Fruit fly (Drosophila melanogaster) whole organism, adult: ENCODE data around the gene S-Lap3.

Experiments used
- CG11617 ChIP-seq: fragments of 200-800 bp; sonication (Bioruptor generic); optimal IDR thresholded peaks from 2 replicates; lab custom pipeline; 2017; ENCODE audit warnings: mild to moderate bottlenecking, missing biosample characterization, missing genetic modification reagents, missing genetic modification characterization
- CG12768 ChIP-seq: fragments of 200-800 bp; sonication (Bioruptor generic); optimal IDR thresholded peaks from 2 replicates; lab custom pipeline; 2017; ENCODE audit warnings: missing biosample characterization, missing genetic modification characterization, mild to moderate bottlenecking, moderate library complexity, missing genetic modification reagents
- CG14711 ChIP-seq: fragments of 200-800 bp; sonication (Bioruptor generic); optimal IDR thresholded peaks from 2 replicates; lab custom pipeline; 2018; ENCODE audit warnings: missing biosample characterization, mild to moderate bottlenecking, missing genetic modification characterization, moderate library complexity
- CG1620 ChIP-seq: fragments of 200-800 bp; sonication (Bioruptor generic); optimal IDR thresholded peaks from 2 replicates; lab custom pipeline; 2016; ENCODE audit warnings: missing biosample characterization, missing genetic modification characterization
- CG33017 ChIP-seq: fragments of 200-800 bp; sonication (Bioruptor generic); optimal IDR thresholded peaks from 2 replicates; lab custom pipeline; 2018; ENCODE audit warnings: missing biosample characterization, mild to moderate bottlenecking, missing genetic modification characterization, moderate library complexity
- CG5204 ChIP-seq: fragments of 200-800 bp; sonication (Bioruptor generic); optimal IDR thresholded peaks from 2 replicates; lab custom pipeline; 2016; ENCODE audit warnings: missing biosample characterization, missing genetic modification characterization
- CG7045 ChIP-seq: fragments of 200-800 bp; sonication (Bioruptor generic); optimal IDR thresholded peaks from 2 replicates; lab custom pipeline; 2017; ENCODE audit warnings: missing biosample characterization, mild to moderate bottlenecking, missing genetic modification characterization
- CG7101 ChIP-seq: fragments of 200-800 bp; sonication (Bioruptor generic); optimal IDR thresholded peaks from 2 replicates; lab custom pipeline; 2018; ENCODE audit warnings: missing biosample characterization, mild to moderate bottlenecking, missing genetic modification characterization, moderate library complexity
- Clk ChIP-seq: fragments of 200-800 bp; sonication (Bioruptor generic); optimal IDR thresholded peaks from 2 replicates; lab custom pipeline; 2017; ENCODE audit warnings: missing biosample characterization, missing genetic modification characterization
- Crg-1 ChIP-seq: fragments of 200-800 bp; sonication (Bioruptor generic); optimal IDR thresholded peaks from 2 replicates; lab custom pipeline; 2016; ENCODE audit warnings: missing biosample characterization, missing genetic modification characterization
- Hr96 ChIP-seq: fragments of 200-800 bp; sonication (Bioruptor generic); optimal IDR thresholded peaks from 2 replicates; lab custom pipeline; 2016; ENCODE audit warnings: missing biosample characterization, missing genetic modification characterization
- Mnt ChIP-seq: fragments of 200-800 bp; sonication (Bioruptor generic); optimal IDR thresholded peaks from 2 replicates; lab custom pipeline; 2016; ENCODE audit warnings: missing biosample characterization, mild to moderate bottlenecking, missing genetic modification characterization
- bab1 ChIP-seq: fragments of 200-800 bp; sonication (Bioruptor generic); optimal IDR thresholded peaks from 3 replicates; lab custom pipeline; 2019; ENCODE audit warnings: missing biosample characterization, mild to moderate bottlenecking, missing genetic modification characterization, moderate library complexity
- cic ChIP-seq: fragments of 200-800 bp; sonication (Bioruptor generic); optimal IDR thresholded peaks from 2 replicates; lab custom pipeline; 2017; ENCODE audit warnings: missing biosample characterization, mild to moderate bottlenecking, missing genetic modification characterization, moderate library complexity
- cnc ChIP-seq, 2 experiments: fragments of >200 bp; optimal IDR thresholded peaks; 2 replicates each; lab custom pipeline; 2017
- kay ChIP-seq: fragments of 200-800 bp; sonication (Bioruptor generic); peaks from one replicate; lab custom pipeline; 2016; ENCODE audit warnings: missing biosample characterization, missing genetic modification characterization, borderline replicate concordance
- ovo ChIP-seq: fragments of 200-800 bp; sonication (Bioruptor generic); optimal IDR thresholded peaks from 2 replicates; lab custom pipeline; 2016; ENCODE audit warnings: missing biosample characterization, missing genetic modification characterization
- pad ChIP-seq: fragments of 200-800 bp; sonication (Bioruptor generic); optimal IDR thresholded peaks from 3 replicates; lab custom pipeline; 2017; ENCODE audit warnings: missing biosample characterization, missing genetic modification characterization, mild to moderate bottlenecking, moderate library complexity, missing genetic modification reagents
- tj ChIP-seq: fragments of 200-800 bp; sonication (Bioruptor generic); optimal IDR thresholded peaks from 3 replicates; lab custom pipeline; 2017; ENCODE audit warnings: missing biosample characterization, mild to moderate bottlenecking, missing genetic modification characterization, moderate library complexity
- toe ChIP-seq: fragments of 200-800 bp; sonication (Bioruptor generic); optimal IDR thresholded peaks from 2 replicates; lab custom pipeline; 2016; ENCODE audit warnings: missing biosample characterization, missing genetic modification characterization

The S-Lap3 gene

DNA sequence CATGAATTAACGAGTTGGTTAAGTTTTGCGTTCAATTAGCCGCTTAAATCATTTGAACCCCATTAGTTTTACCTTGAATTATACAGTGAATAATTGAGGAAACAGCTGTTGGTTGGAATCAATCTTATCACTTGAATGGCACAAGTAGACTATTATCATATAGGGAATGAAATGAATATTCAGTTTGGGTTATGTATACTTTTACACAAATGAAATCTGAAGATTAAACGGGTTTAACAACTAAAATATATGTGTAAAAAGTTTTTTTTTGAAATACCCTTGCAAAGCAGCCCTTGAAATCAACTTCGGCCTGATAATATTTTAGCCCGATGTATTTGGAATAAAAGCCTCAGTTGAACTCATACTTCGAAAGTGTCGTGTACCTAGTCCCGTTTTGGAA is 25.6 kb downstream of the S-Lap3 start, which contains the start of gene S-Lap4:
Gene S-Lap4, plus strand, starts transcription at position 301 of the 400 bp plus-strand sequence.
- TF ChIP-seq ovo (GFP tag; lab: Kevin White, UChicago) (no peak), CG12768 (no peak), Mnt (no peak), toe (no peak), bab1 (GFP tag; lab: Kevin White, UChicago) (no peak), CG5204 (GFP tag; lab: Kevin White, UChicago) (no peak), cic (GFP tag; lab: Kevin White, UChicago) (no peak), Clk (no peak), tj (GFP tag; lab: Kevin White, UChicago) (no peak), CG11617 (GFP tag; lab: Kevin White, UChicago) (no peak), CG7101 (tag; lab: Kevin White, UChicago) (no peak), CG1620 (GFP tag; lab: Kevin White, UChicago) (no peak), Crg-1 (GFP tag; lab: Kevin White, UChicago) (no peak), pad (GFP tag; lab: Kevin White, UChicago) (no peak), CG33017 (no peak)

DNA sequence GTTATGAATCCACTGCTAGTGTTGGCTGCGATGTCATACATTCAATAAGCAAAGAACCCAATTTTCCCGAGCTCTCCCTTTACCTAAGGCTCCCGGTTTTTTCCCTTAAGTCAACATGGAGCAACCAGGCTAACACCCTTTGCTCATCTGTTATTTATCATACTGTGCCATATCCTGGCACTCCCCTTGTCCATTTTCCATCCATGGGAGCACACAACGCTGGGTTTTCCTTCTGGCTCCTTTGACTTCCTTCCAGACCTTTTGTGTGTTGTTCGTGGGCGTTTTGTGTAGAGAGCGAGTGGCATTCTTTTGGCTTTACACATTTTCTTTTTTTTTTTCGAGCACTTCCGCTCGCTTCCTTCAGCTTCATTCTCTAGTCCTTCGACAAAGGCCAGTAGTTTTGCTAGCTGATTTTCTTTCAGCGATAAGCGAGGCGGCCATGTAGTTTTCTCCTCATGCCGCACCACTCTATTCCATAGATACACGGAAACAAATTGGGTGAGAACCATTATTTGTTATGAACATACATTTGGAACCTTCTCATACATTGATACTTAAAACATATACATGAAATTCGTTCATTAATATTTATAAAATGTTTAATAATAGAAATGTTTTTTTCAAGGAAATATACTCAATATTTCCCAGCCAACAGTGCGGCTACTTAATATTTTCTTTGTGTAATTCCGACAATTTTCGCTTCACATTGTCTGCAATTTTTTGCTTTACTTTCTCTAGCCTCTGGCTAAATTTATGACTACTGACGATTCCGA is 31.1 kb downstream of the S-Lap3 start:
- TF ChIP-seq CG1620 (GFP tag; lab: Kevin White, UChicago): no peak
- TF ChIP-seq CG12768: no peak
- TF ChIP-seq CG7045: no peak
- TF ChIP-seq CG7101 (tag; lab: Kevin White, UChicago): no peak
- TF ChIP-seq pad (GFP tag; lab: Kevin White, UChicago): no peak
- TF ChIP-seq kay (GFP tag; lab: Kevin White, UChicago): no peak
- no peak for TF ChIP-seq Clk
- no peak for TF ChIP-seq tj (GFP tag; lab: Kevin White, UChicago)

DNA sequence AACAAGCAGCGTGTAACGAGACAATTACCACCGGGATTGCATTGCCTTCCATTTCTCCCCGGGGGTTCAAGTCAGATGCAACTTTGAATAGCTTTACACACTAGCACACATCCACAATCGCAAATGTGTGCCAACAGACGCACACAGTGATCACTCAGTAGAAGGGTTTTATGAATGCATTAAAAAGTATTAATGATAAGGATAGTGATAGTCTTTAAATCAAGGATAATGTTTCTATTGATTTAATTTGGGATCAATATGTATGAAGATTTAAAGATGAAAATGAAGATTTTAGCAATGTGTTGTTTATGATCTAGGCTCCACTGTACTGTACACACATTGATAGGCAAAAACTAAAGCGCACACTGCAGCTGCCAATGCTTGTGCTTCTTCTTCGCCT is 39.6 kb downstream of the S-Lap3 start:
- TF ChIP-seq tj (GFP tag; lab: Kevin White, UChicago) (no peak), CG5204 (GFP tag; lab: Kevin White, UChicago) (peak; percentile 58), kay (GFP tag; lab: Kevin White, UChicago) (no peak), Hr96 (peak; percentile 20), CG12768 (peak; percentile 25), CG7045 (peak; percentile 60), CG33017 (peak; percentile 43), CG7101 (tag; lab: Kevin White, UChicago) (peak; percentile 9)

DNA sequence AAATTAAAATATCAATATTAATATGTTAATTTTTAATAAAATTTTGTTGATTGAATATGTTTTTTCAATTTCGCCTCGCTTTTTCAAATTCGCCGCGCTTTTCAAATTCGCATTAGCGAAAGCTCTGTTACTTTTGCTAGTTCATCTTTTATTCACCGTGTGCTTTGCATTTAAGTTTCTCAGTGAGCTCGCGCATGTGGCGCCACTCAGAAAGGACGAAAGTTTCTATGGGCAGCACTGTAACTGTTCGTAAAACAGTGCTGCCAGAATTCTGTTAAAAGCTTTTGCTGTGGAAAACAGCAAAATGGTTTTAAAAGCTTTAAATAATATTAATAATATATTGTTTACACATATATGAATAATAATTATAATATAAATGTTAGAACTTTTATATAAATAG is 43.0 kb downstream of the S-Lap3 start:
- TF ChIP-seq Mnt (no peak), CG5204 (GFP tag; lab: Kevin White, UChicago) (no peak), CG7101 (tag; lab: Kevin White, UChicago) (no peak), Crg-1 (GFP tag; lab: Kevin White, UChicago) (no peak), tj (GFP tag; lab: Kevin White, UChicago) (no peak), ovo (GFP tag; lab: Kevin White, UChicago) (no peak), cnc (optimal IDR thresholded peaks at IDR 0.05; lab: Kevin White, UChicago) (no peak), kay (GFP tag; lab: Kevin White, UChicago) (no peak), cic (GFP tag; lab: Kevin White, UChicago) (no peak), bab1 (GFP tag; lab: Kevin White, UChicago) (no peak), CG12768 (no peak), CG11617 (GFP tag; lab: Kevin White, UChicago) (no peak), toe (no peak), CG33017 (no peak), Hr96 (no peak), pad (GFP tag; lab: Kevin White, UChicago) (no peak), Clk (no peak)

DNA sequence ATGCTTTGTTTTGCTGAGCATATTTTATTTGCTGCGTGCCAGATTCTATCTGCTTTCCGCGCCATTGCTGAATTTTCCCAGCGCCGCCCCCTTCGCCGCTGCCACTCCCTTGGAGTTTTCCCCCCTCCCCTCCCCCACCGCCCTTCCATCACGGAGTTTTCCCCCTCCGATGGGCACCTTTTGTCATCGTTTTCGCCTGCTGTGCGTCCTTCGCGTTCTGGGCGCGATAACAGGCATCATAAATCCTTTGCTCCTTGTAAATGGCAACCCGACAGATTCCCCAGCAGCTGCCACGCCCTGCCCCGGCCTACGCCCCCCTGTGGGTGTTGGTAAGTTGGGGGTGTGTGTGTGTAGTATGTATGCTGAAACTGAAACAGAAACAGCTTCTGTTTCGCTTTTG is 48.4 kb downstream of the S-Lap3 start:
- no peak for TF ChIP-seq CG12768
- no peak for TF ChIP-seq bab1 (GFP tag; lab: Kevin White, UChicago)
- no peak for TF ChIP-seq cnc (optimal IDR thresholded peaks at IDR 0.05; lab: Kevin White, UChicago)
- TF ChIP-seq Mnt: no peak
- TF ChIP-seq toe: no peak
- TF ChIP-seq Crg-1 (GFP tag; lab: Kevin White, UChicago): no peak
- TF ChIP-seq Hr96: no peak
- TF ChIP-seq CG14711 (tag; lab: Kevin White, UChicago): no peak
- TF ChIP-seq kay (GFP tag; lab: Kevin White, UChicago): no peak
- TF ChIP-seq CG7101 (tag; lab: Kevin White, UChicago): no peak
- no peak for TF ChIP-seq CG33017
- TF ChIP-seq CG7045: no peak
- no peak for TF ChIP-seq cic (GFP tag; lab: Kevin White, UChicago)

DNA sequence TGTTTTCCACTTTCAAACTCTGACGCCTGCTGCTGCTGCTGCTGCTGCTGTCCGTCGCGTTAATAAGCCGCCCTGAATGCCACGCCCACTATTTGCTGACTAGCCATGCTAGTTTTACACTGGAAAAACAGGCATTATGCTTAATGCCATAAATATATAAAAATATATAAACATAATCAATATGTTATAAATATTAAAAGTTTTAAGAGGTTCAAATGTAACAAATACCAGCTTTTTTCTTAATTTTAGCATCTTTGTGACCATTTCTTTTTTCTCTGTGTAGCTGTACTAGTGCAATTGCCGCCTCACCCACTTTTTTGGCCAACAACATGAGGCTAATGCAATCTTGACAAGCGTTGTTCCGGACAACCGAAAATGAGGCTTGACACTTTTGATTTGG is 49.8 kb downstream of the S-Lap3 start:
- TF ChIP-seq cic (GFP tag; lab: Kevin White, UChicago): no peak
- TF ChIP-seq CG5204 (GFP tag; lab: Kevin White, UChicago): no peak
- TF ChIP-seq CG1620 (GFP tag; lab: Kevin White, UChicago): no peak
- TF ChIP-seq Mnt: no peak
- TF ChIP-seq Hr96: no peak
- TF ChIP-seq CG14711 (tag; lab: Kevin White, UChicago): no peak
- no peak for TF ChIP-seq bab1 (GFP tag; lab: Kevin White, UChicago)
